Fruit fly (Drosophila melanogaster) whole organism, prepupa: Measurements from ENCODE around the gene barc.
A peak's percentile ranks its signal among the peaks of the same experiment; 100 is the strongest.

Experiments used
- Blimp-1 ChIP-seq: fragments of 200-800 bp; sonication (Bioruptor generic); optimal IDR thresholded peaks from 3 replicates; lab custom pipeline; 2017; ENCODE audit warnings: missing biosample characterization, missing genetic modification characterization, mild to moderate bottlenecking, moderate library complexity, missing genetic modification reagents
- CG10631 ChIP-seq: fragments of 200-800 bp; sonication (Bioruptor generic); optimal IDR thresholded peaks from 2 replicates; lab custom pipeline; 2016; ENCODE audit warnings: missing biosample characterization, missing genetic modification characterization
- CG11294 ChIP-seq: fragments of 200-800 bp; sonication (Bioruptor generic); IDR thresholded peaks from 2 replicates; pipeline ENCODE4 v1.3.6; 2022; ENCODE audit warnings: missing biosample characterization, missing genetic modification characterization
- CG11762 ChIP-seq: fragments of 200-800 bp; sonication (Bioruptor generic); optimal IDR thresholded peaks from 3 replicates; lab custom pipeline; 2016; ENCODE audit warnings: missing biosample characterization, missing genetic modification characterization; ENCODE audit not compliant: insufficient read depth
- CG11902 ChIP-seq: fragments of 200-800 bp; sonication (Bioruptor generic); optimal IDR thresholded peaks from 3 replicates; lab custom pipeline; 2016; ENCODE audit warnings: missing biosample characterization, missing genetic modification characterization
- CG16779 ChIP-seq: fragments of 200-800 bp; sonication (Bioruptor generic); optimal IDR thresholded peaks from 3 replicates; lab custom pipeline; 2017; ENCODE audit warnings: missing biosample characterization, mild to moderate bottlenecking, missing genetic modification characterization
- CG3032 ChIP-seq: fragments of 200-800 bp; optimal IDR thresholded peaks from 2 replicates; lab custom pipeline; 2019; ENCODE audit warnings: missing biosample characterization, mild to moderate bottlenecking, missing genetic modification characterization, moderate library complexity
- CG32006 ChIP-seq: fragments of 200-800 bp; sonication (Bioruptor generic); optimal IDR thresholded peaks from 3 replicates; lab custom pipeline; 2017; ENCODE audit warnings: missing biosample characterization, mild to moderate bottlenecking, missing genetic modification characterization
- CG34406 ChIP-seq: fragments of 200-800 bp; sonication (Bioruptor generic); optimal IDR thresholded peaks from 3 replicates; lab custom pipeline; 2016; ENCODE audit warnings: missing biosample characterization, missing genetic modification characterization
- CG3919 ChIP-seq: fragments of 200-800 bp; sonication (Bioruptor generic); optimal IDR thresholded peaks from 3 replicates; lab custom pipeline; 2016; ENCODE audit warnings: missing biosample characterization, missing genetic modification characterization
- CG6163 ChIP-seq: fragments of 200-800 bp; sonication (Bioruptor generic); IDR thresholded peaks from 3 replicates; pipeline ENCODE4 v1.3.6; 2022; ENCODE audit warnings: missing biosample characterization, missing genetic modification characterization
- CG6792 ChIP-seq: fragments of 200-800 bp; sonication (Bioruptor generic); optimal IDR thresholded peaks from 3 replicates; lab custom pipeline; 2016; ENCODE audit warnings: missing biosample characterization, missing genetic modification characterization
- CG6808 ChIP-seq: fragments of 200-800 bp; sonication (Bioruptor generic); optimal IDR thresholded peaks from 3 replicates; lab custom pipeline; 2017; ENCODE audit warnings: missing biosample characterization, missing genetic modification characterization, mild to moderate bottlenecking, moderate library complexity, missing genetic modification reagents
- CG6854 ChIP-seq: fragments of 200-800 bp; sonication (Bioruptor generic); optimal IDR thresholded peaks from 2 replicates; lab custom pipeline; 2017; ENCODE audit warnings: missing biosample characterization, mild to moderate bottlenecking, missing genetic modification characterization
- CG7368 ChIP-seq: fragments of 200-800 bp; sonication (Bioruptor generic); optimal IDR thresholded peaks from 3 replicates; lab custom pipeline; 2016; ENCODE audit warnings: missing biosample characterization, missing genetic modification characterization
- CG9139 ChIP-seq: fragments of 200-800 bp; sonication (Bioruptor generic); optimal IDR thresholded peaks from 3 replicates; lab custom pipeline; 2017; ENCODE audit warnings: missing biosample characterization, mild to moderate bottlenecking, missing genetic modification characterization
- Eip78C ChIP-seq: fragments of 200-800 bp; sonication (Bioruptor generic); peaks from one replicate; lab custom pipeline; 2016; ENCODE audit warnings: missing biosample characterization, missing genetic modification characterization
- Ets21C ChIP-seq: fragments of 200-800 bp; sonication (Bioruptor generic); optimal IDR thresholded peaks from 3 replicates; lab custom pipeline; 2016; ENCODE audit warnings: missing biosample characterization, missing genetic modification characterization
- Ets96B ChIP-seq: fragments of 200-800 bp; optimal IDR thresholded peaks from 2 replicates; lab custom pipeline; 2019; ENCODE audit warnings: missing biosample characterization, mild to moderate bottlenecking, missing genetic modification characterization, moderate library complexity
- Hr38 ChIP-seq: sonication (Bioruptor generic); optimal IDR thresholded peaks from 2 replicates; lab custom pipeline; 2016; ENCODE audit warnings: missing biosample characterization, missing genetic modification characterization
- Hr4 ChIP-seq: fragments of 200-800 bp; sonication (Bioruptor generic); optimal IDR thresholded peaks from 3 replicates; lab custom pipeline; 2016; ENCODE audit warnings: missing biosample characterization, missing genetic modification characterization
- Met ChIP-seq: fragments of 200-800 bp; sonication (Bioruptor generic); optimal IDR thresholded peaks from 3 replicates; lab custom pipeline; 2016; ENCODE audit warnings: missing biosample characterization, missing genetic modification characterization
- OdsH ChIP-seq: fragments of 200-800 bp; sonication (Bioruptor generic); optimal IDR thresholded peaks from 3 replicates; lab custom pipeline; 2016; ENCODE audit warnings: missing biosample characterization, missing genetic modification characterization
- Smox ChIP-seq: fragments of 200-800 bp; sonication (Bioruptor generic); optimal IDR thresholded peaks from 3 replicates; lab custom pipeline; 2016; ENCODE audit warnings: missing biosample characterization, missing genetic modification characterization
- Sox14 ChIP-seq: fragments of 200-800 bp; sonication (Bioruptor generic); optimal IDR thresholded peaks from 3 replicates; lab custom pipeline; 2016; ENCODE audit warnings: missing biosample characterization, missing genetic modification characterization
- Sox15 ChIP-seq: fragments of 200-800 bp; sonication (Bioruptor generic); optimal IDR thresholded peaks from 3 replicates; lab custom pipeline; 2016; ENCODE audit warnings: missing biosample characterization, missing genetic modification characterization
- achi ChIP-seq: fragments of 200-800 bp; sonication (Bioruptor generic); optimal IDR thresholded peaks from 3 replicates; lab custom pipeline; 2016; ENCODE audit warnings: missing biosample characterization, missing genetic modification characterization
- cyc ChIP-seq: fragments of 200-800 bp; sonication (Bioruptor generic); optimal IDR thresholded peaks from 3 replicates; lab custom pipeline; 2016; ENCODE audit warnings: missing biosample characterization, missing genetic modification characterization
- dac ChIP-seq: fragments of 200-800 bp; sonication (Bioruptor generic); optimal IDR thresholded peaks from 2 replicates; lab custom pipeline; 2017; ENCODE audit warnings: missing biosample characterization, mild to moderate bottlenecking, missing genetic modification characterization
- dsx ChIP-seq: fragments of 200-800 bp; optimal IDR thresholded peaks from 3 replicates; lab custom pipeline; 2019; ENCODE audit warnings: missing biosample characterization, mild to moderate bottlenecking, missing genetic modification characterization, moderate library complexity; ENCODE audit not compliant: poor library complexity, severe bottlenecking
- eg ChIP-seq: fragments of 200-800 bp; sonication (Bioruptor generic); IDR thresholded peaks from 3 replicates; pipeline ENCODE4 v1.3.6; 2022; ENCODE audit warnings: missing biosample characterization, missing genetic modification characterization
- fd59A ChIP-seq: fragments of 200-800 bp; sonication (Bioruptor generic); optimal IDR thresholded peaks from 2 replicates; lab custom pipeline; 2017; ENCODE audit warnings: missing biosample characterization, mild to moderate bottlenecking, missing genetic modification characterization, missing genetic modification reagents
- fd85E ChIP-seq: fragments of 200-800 bp; sonication (Bioruptor generic); optimal IDR thresholded peaks from 3 replicates; lab custom pipeline; 2016; ENCODE audit warnings: missing biosample characterization, missing genetic modification characterization
- fkh ChIP-seq: fragments of 200-800 bp; sonication (Bioruptor generic); optimal IDR thresholded peaks from 3 replicates; lab custom pipeline; 2017; ENCODE audit warnings: missing biosample characterization, mild to moderate bottlenecking, missing genetic modification characterization, moderate library complexity
- net ChIP-seq: fragments of 200-800 bp; sonication (Bioruptor generic); optimal IDR thresholded peaks from 3 replicates; lab custom pipeline; 2016; ENCODE audit warnings: missing biosample characterization, missing genetic modification characterization
- svp ChIP-seq: fragments of 200-800 bp; sonication (Bioruptor generic); peaks from one replicate; lab custom pipeline; 2016; ENCODE audit warnings: missing biosample characterization, missing genetic modification characterization
- topi ChIP-seq: fragments of 200-800 bp; sonication (Bioruptor generic); optimal IDR thresholded peaks from 3 replicates; lab custom pipeline; 2016; ENCODE audit warnings: missing biosample characterization, missing genetic modification characterization

Gene barc

dm6 chr3L:21382158-21382610 lies 50.8 kb downstream of the barc start, which contains the start of gene rgn (continued):
- TF ChIP-seq fd59A (GFP tag; lab: Kevin White, UChicago) (peak; percentile 74), CG3032 (tag; lab: Kevin White, UChicago) (peak; percentile 87), cyc (GFP tag; lab: Kevin White, UChicago) (peak; percentile 78), Met (GFP tag; lab: Kevin White, UChicago) (peak; percentile 81), Hr4 (GFP tag; lab: Kevin White, UChicago) (peak; percentile 89), CG6792 (peak; percentile 83), achi (peak; percentile 91), CG6854 (peak; percentile 62), Smox (GFP tag; lab: Kevin White, UChicago) (peak; percentile 74), CG11902 (peak; percentile 70), Ets21C (GFP tag; lab: Kevin White, UChicago) (peak; percentile 54), CG6163 (GFP tag; lab: Robert Waterston, UW) (peak; percentile 88), eg (GFP tag; lab: Robert Waterston, UW) (peak; percentile 88), fkh (GFP tag; lab: Kevin White, UChicago) (peak; percentile 8), Ets96B (tag; lab: Kevin White, UChicago) (peak; percentile 88), CG7368 (GFP tag; lab: Kevin White, UChicago) (peak; percentile 81), Blimp-1 (GFP tag; lab: Kevin White, UChicago) (peak; percentile 61), CG9139 (GFP tag; lab: Kevin White, UChicago) (peak; percentile 69)
- TF ChIP-seq, all 60 proteins: peak for 58

dm6 chr3L:21381746-21382145 lies 51.2 kb downstream of the barc start:
- no peak for TF ChIP-seq CG32006
- TF ChIP-seq CG3919 (GFP tag; lab: Kevin White, UChicago) = no peak
- no peak for TF ChIP-seq CG11762 (GFP tag; lab: Kevin White, UChicago)
- TF ChIP-seq CG6792 = no peak
- TF ChIP-seq dsx (GFP tag; lab: Kevin White, UChicago) = no peak
- TF ChIP-seq fd85E (GFP tag; lab: Kevin White, UChicago) = no peak
- no peak for TF ChIP-seq OdsH (GFP tag; lab: Kevin White, UChicago)
- TF ChIP-seq net (GFP tag; lab: Kevin White, UChicago) = no peak
- TF ChIP-seq Hr38 (GFP tag; lab: Kevin White, UChicago) = no peak

dm6 chr3L:21380581-21381175 lies 52.3 kb downstream of the barc start:
- TF ChIP-seq CG10631 (GFP tag; lab: Kevin White, UChicago) = no peak
- TF ChIP-seq svp = peak; percentile 97
- peak; percentile 65 for TF ChIP-seq Eip78C (GFP tag; lab: Kevin White, UChicago)
- TF ChIP-seq, all 60 proteins: peak for 2

- TF ChIP-seq CG6808 (GFP tag; lab: Kevin White, UChicago) (no peak), CG7368 (GFP tag; lab: Kevin White, UChicago) (no peak), CG3032 (tag; lab: Kevin White, UChicago) (no peak), CG34406 (GFP tag; lab: Kevin White, UChicago) (no peak), Hr4 (GFP tag; lab: Kevin White, UChicago) (no peak), CG16779 (no peak), Sox15 (no peak), fd85E (GFP tag; lab: Kevin White, UChicago) (no peak), Sox14 (GFP tag; lab: Kevin White, UChicago) (no peak), Eip78C (GFP tag; lab: Kevin White, UChicago) (no peak), CG11902 (no peak), topi (GFP tag; lab: Kevin White, UChicago) (no peak), dsx (GFP tag; lab: Kevin White, UChicago) (no peak), CG11294 (GFP tag; lab: Robert Waterston, UW) (no peak), dac (GFP tag; lab: Kevin White, UChicago) (no peak)
These were observed 52.8 kb downstream of the barc start for dm6 chr3L:21380126-21380525.
